Worm (Caenorhabditis elegans): ENCODE measurements around the gene F38B7.3.
A peak's percentile ranks its signal among the peaks of the same experiment; 100 is the strongest.

Gene F38B7.3

ce11 chrV:11535504-11536062 is 13.3 kb upstream of the F38B7.3 start (continued):
- TF ChIP-seq gei-8 (GFP tag; optimal IDR thresholded peaks at IDR 0.05) (no peak), set-16 (GFP tag; IDR thresholded peaks at IDR 0.05) (no peak), mdt-29 (GFP tag; IDR thresholded peaks at IDR 0.05) (no peak), unc-130 (GFP tag; optimal IDR thresholded peaks at IDR 0.05) (no peak), daf-12 (tag; optimal IDR thresholded peaks at IDR 0.05) (no peak), Y5F2A.4 (GFP tag; optimal IDR thresholded peaks at IDR 0.05) (no peak), egl-27 (tag; optimal IDR thresholded peaks at IDR 0.05) (no peak), tra-1 (GFP tag; IDR thresholded peaks at IDR 0.05) (no peak), php-3 (GFP tag; IDR thresholded peaks at IDR 0.05) (no peak), hif-1 (tag; optimal IDR thresholded peaks at IDR 0.05) (no peak), Y48G9A.11 (GFP tag; IDR thresholded peaks at IDR 0.05) (no peak), duxl-1 (tag; optimal IDR thresholded peaks at IDR 0.05; ENCODE audit: poor library complexity) (no peak), F10B5.3 (tag; optimal IDR thresholded peaks at IDR 0.05) (no peak), mxl-3 (GFP tag; optimal IDR thresholded peaks at IDR 0.05) (no peak), pqm-1 (tag; optimal IDR thresholded peaks at IDR 0.05) (peak; percentile 82), nhr-77 (tag; optimal IDR thresholded peaks at IDR 0.05) (no peak), hlh-11 (tag; optimal IDR thresholded peaks at IDR 0.05) (peak; percentile 85), dmd-6 (GFP tag; IDR thresholded peaks at IDR 0.05) (peak; percentile 78), F49E8.2 (tag; optimal IDR thresholded peaks at IDR 0.05; ENCODE audit: borderline replicate concordance) (no peak), cey-2 (tag; optimal IDR thresholded peaks at IDR 0.05; ENCODE audit: borderline replicate concordance, insufficient read depth) (no peak), egl-43 (GFP tag; IDR thresholded peaks at IDR 0.05) (peak; percentile 6; the same call in 1 of the 2 replicates), Y105C5A.15 (GFP tag; IDR thresholded peaks at IDR 0.05) (no peak), dve-1 (tag; optimal IDR thresholded peaks at IDR 0.05; ENCODE audit: insufficient read depth) (peak; percentile 33), ZK337.2 (GFP tag; IDR thresholded peaks at IDR 0.05) (no peak), mxl-2 (GFP tag; conservative IDR thresholded peaks at IDR 0.05) (no peak), ama-1 (optimal IDR thresholded peaks at IDR 0.05) (peak; percentile 35), mdl-1 (tag; optimal IDR thresholded peaks at IDR 0.05) (peak in 1 of 2 experiments; percentile 15), nhr-111 (GFP tag; optimal IDR thresholded peaks at IDR 0.05) (no peak), F26F4.8 (GFP tag; conservative IDR thresholded peaks at IDR 0.05) (no peak), lin-39 (tag; optimal IDR thresholded peaks at IDR 0.05) (no peak), lin-1 (GFP tag; IDR thresholded peaks at IDR 0.05) (0 out of 2 replicates have a peak, but pooled peaks have one; percentile 18), aly-2 (tag; optimal IDR thresholded peaks at IDR 0.05) (no peak)

- TF ChIP-seq F26F4.8 (GFP tag; conservative IDR thresholded peaks at IDR 0.05) (0 out of 2 replicates have a peak, but pooled peaks have one; percentile 28), unc-62 (GFP tag; optimal IDR thresholded peaks at IDR 0.05 in 1 of 2) (peak in 1 of 2 experiments; percentile 85), unc-62 (tag; optimal IDR thresholded peaks at IDR 0.05) (no peak), egl-27 (tag; optimal IDR thresholded peaks at IDR 0.05) (no peak), snpc-4 (tag; optimal IDR thresholded peaks at IDR 0.05) (no peak), zfp-2 (tag; optimal IDR thresholded peaks at IDR 0.05) (no peak), T20F7.1 (GFP tag; optimal IDR thresholded peaks at IDR 0.05) (no peak), Y75B8A.6 (GFP tag; IDR thresholded peaks at IDR 0.05) (0 out of 2 replicates have a peak, but pooled peaks have one; percentile 19), mdl-1 (tag; optimal IDR thresholded peaks at IDR 0.05) (no peak)
Observed at ce11 chrV:11536667-11537066, 12.2 kb upstream of the F38B7.3 start.

ce11 chrV:11539502-11539901 is 9.4 kb upstream of the F38B7.3 start:
- TF ChIP-seq T20F7.1 (GFP tag; optimal IDR thresholded peaks at IDR 0.05), result no peak
- TF ChIP-seq skn-1 (tag; optimal IDR thresholded peaks at IDR 0.05), result peak; percentile 15
- TF ChIP-seq unc-62 (GFP tag; optimal IDR thresholded peaks at IDR 0.05 in 1 of 2), result peak in 1 of 2 experiments; percentile 97
- TF ChIP-seq unc-62 (tag; optimal IDR thresholded peaks at IDR 0.05), result no peak
- no peak for TF ChIP-seq aha-1 (tag)
- TF ChIP-seq sdz-12 (GFP tag; optimal IDR thresholded peaks at IDR 0.05), result no peak
- no peak for TF ChIP-seq pha-4 (GFP tag; IDR thresholded peaks at IDR 0.05)
- TF ChIP-seq pha-4 (tag; optimal IDR thresholded peaks at IDR 0.05), result no peak
- TF ChIP-seq attf-4 (tag; optimal IDR thresholded peaks at IDR 0.05), result no peak
- TF ChIP-seq nhr-10 (tag; optimal IDR thresholded peaks at IDR 0.05), result no peak
- TF ChIP-seq lin-15B (tag; optimal IDR thresholded peaks at IDR 0.05), result no peak

Measured in whole organism, L4 larva.